Fruit fly (Drosophila melanogaster): ENCODE results near the gene CG9389.

dm6 chr3L:21257731-21258130 is 12.6 kb downstream of the CG9389 start, which contains the start of gene CG43218:
- TF ChIP-seq acj6 (GFP tag; optimal IDR thresholded peaks at IDR 0.05) (no peak), Sox102F (GFP tag; optimal IDR thresholded peaks at IDR 0.05) (no peak), salr (GFP tag; optimal IDR thresholded peaks at IDR 0.05) (no peak), net (GFP tag; optimal IDR thresholded peaks at IDR 0.05) (no peak), CG6808 (GFP tag; optimal IDR thresholded peaks at IDR 0.05) (no peak)
